Fruit fly (Drosophila melanogaster): Measurements from ENCODE around the gene snz.

Gene snz

dm6 chrX:7931028-7931549, 19.2 kb downstream of the snz start, which contains the start of gene mahe:
TSS of gene mahe (minus strand) at chrX:7931382.
- TF ChIP-seq CG15710 (tag; optimal IDR thresholded peaks at IDR 0.05): no peak
- TF ChIP-seq Pif1B (GFP tag; optimal IDR thresholded peaks at IDR 0.05): peak; percentile 0
- TF ChIP-seq Ets98B (GFP tag; IDR thresholded peaks at IDR 0.05): 0 out of 2 replicates have a peak, but pooled peaks have one; percentile 4
- peak; percentile 31; the same call in 1 of the 2 replicates for TF ChIP-seq CG12605 (GFP tag; IDR thresholded peaks at IDR 0.05)
- TF ChIP-seq CG32121 (GFP tag; IDR thresholded peaks at IDR 0.05): peak; percentile 25; the same call in 1 of the 2 replicates
- TF ChIP-seq Pif1A (GFP tag; optimal IDR thresholded peaks at IDR 0.05): no peak

- TF ChIP-seq CG8159 (tag; optimal IDR thresholded peaks at IDR 0.05): no peak
- no peak for TF ChIP-seq CG13204 (GFP tag; optimal IDR thresholded peaks at IDR 0.05)
- 0 out of 2 replicates have a peak, but pooled peaks have one; percentile 18 for TF ChIP-seq CG12605 (GFP tag; IDR thresholded peaks at IDR 0.05)
- no peak for TF ChIP-seq CG9948 (tag; optimal IDR thresholded peaks at IDR 0.05)
- peak; percentile 1 for TF ChIP-seq gl (tag; optimal IDR thresholded peaks at IDR 0.05)
- TF ChIP-seq Pif1A (GFP tag; optimal IDR thresholded peaks at IDR 0.05): peak; percentile 32
- no peak for TF ChIP-seq fd96Ca (GFP tag; IDR thresholded peaks at IDR 0.05)
- TF ChIP-seq Ets98B (GFP tag; IDR thresholded peaks at IDR 0.05): no peak; the same call in 1 of the 2 replicates
- TF ChIP-seq CG15710 (tag; optimal IDR thresholded peaks at IDR 0.05): no peak
- no peak for TF ChIP-seq EcR (GFP tag; optimal IDR thresholded peaks at IDR 0.05)
- TF ChIP-seq CG14655 (GFP tag; optimal IDR thresholded peaks at IDR 0.05): no peak
- peak; percentile 38 for TF ChIP-seq CG34367 (tag; optimal IDR thresholded peaks at IDR 0.05)
- TF ChIP-seq Snoo (tag; optimal IDR thresholded peaks at IDR 0.05): peak; percentile 55
- no peak for TF ChIP-seq rn (GFP tag; IDR thresholded peaks at IDR 0.05)
- TF ChIP-seq CG17806 (tag; optimal IDR thresholded peaks at IDR 0.05): no peak
- no peak for TF ChIP-seq CG10348 (GFP tag; IDR thresholded peaks at IDR 0.05)
- no peak for TF ChIP-seq D1 (tag; optimal IDR thresholded peaks at IDR 0.05)
- TF ChIP-seq CG4496 (GFP tag; IDR thresholded peaks at IDR 0.05): no peak
- TF ChIP-seq CG32121 (GFP tag; IDR thresholded peaks at IDR 0.05): no peak
- no peak for TF ChIP-seq CG8301 (tag; optimal IDR thresholded peaks at IDR 0.05)
- no peak for TF ChIP-seq Pif1B (GFP tag; optimal IDR thresholded peaks at IDR 0.05)
These were observed 21.5 kb downstream of the snz start, which contains the start of the genes Dhdds and RpS14a for dm6 chrX:7933210-7933915. TSS of gene Dhdds (minus strand) at chrX:7933351. TSS of gene RpS14a (plus strand) at chrX:7933742.

dm6 chrX:7934679-7935078, 22.8 kb downstream of the snz start, which contains the start of gene RpS14b:
TSS of gene RpS14b (plus strand) at chrX:7934898.
- TF ChIP-seq CG15710 (tag; optimal IDR thresholded peaks at IDR 0.05) (peak; percentile 55), CG9948 (tag; optimal IDR thresholded peaks at IDR 0.05) (peak; percentile 3), CG34367 (tag; optimal IDR thresholded peaks at IDR 0.05) (peak; percentile 51), CG8301 (tag; optimal IDR thresholded peaks at IDR 0.05) (peak; percentile 19), rn (GFP tag; IDR thresholded peaks at IDR 0.05) (0 out of 2 replicates have a peak, but pooled peaks have one; percentile 6), CG13204 (GFP tag; optimal IDR thresholded peaks at IDR 0.05) (peak; percentile 30), Ets98B (GFP tag; IDR thresholded peaks at IDR 0.05) (peak; percentile 61), CG14655 (GFP tag; optimal IDR thresholded peaks at IDR 0.05) (no peak), Snoo (tag; optimal IDR thresholded peaks at IDR 0.05) (peak; percentile 67), fd96Ca (GFP tag; IDR thresholded peaks at IDR 0.05) (peak; percentile 60; the same call in 2 of the 3 replicates), CG8159 (tag; optimal IDR thresholded peaks at IDR 0.05) (peak; percentile 28), CG10348 (GFP tag; IDR thresholded peaks at IDR 0.05) (no peak), Pif1A (GFP tag; optimal IDR thresholded peaks at IDR 0.05) (peak; percentile 42), CG17806 (tag; optimal IDR thresholded peaks at IDR 0.05) (no peak), EcR (GFP tag; optimal IDR thresholded peaks at IDR 0.05) (no peak), D1 (tag; optimal IDR thresholded peaks at IDR 0.05) (no peak), CG32121 (GFP tag; IDR thresholded peaks at IDR 0.05) (peak; percentile 51), CG4496 (GFP tag; IDR thresholded peaks at IDR 0.05) (peak; percentile 79), Pif1B (GFP tag; optimal IDR thresholded peaks at IDR 0.05) (peak; percentile 10), CG12605 (GFP tag; IDR thresholded peaks at IDR 0.05) (peak; percentile 43; the same call in 1 of the 2 replicates), gl (tag; optimal IDR thresholded peaks at IDR 0.05) (peak; percentile 39)

dm6 chrX:7935798-7936572, 24.1 kb downstream of the snz start, which contains the start of gene Ubr3:
TSS of gene Ubr3 (plus strand) at chrX:7935896.
- TF ChIP-seq EcR (GFP tag; optimal IDR thresholded peaks at IDR 0.05) (peak; percentile 95), CG4496 (GFP tag; IDR thresholded peaks at IDR 0.05) (peak; percentile 26; the same call in 1 of the 3 replicates), Ets98B (GFP tag; IDR thresholded peaks at IDR 0.05) (no peak), CG17806 (tag; optimal IDR thresholded peaks at IDR 0.05) (no peak), Pif1B (GFP tag; optimal IDR thresholded peaks at IDR 0.05) (no peak), fd96Ca (GFP tag; IDR thresholded peaks at IDR 0.05) (0 out of 3 replicates have a peak, but pooled peaks have one; percentile 16)

All from whole organism, pupa.